Worm (Caenorhabditis elegans): ENCODE results near the gene sams-3.

ce11 chrIV:5896341-5896740, 47.9 kb downstream of the sams-3 start, which contains the start of gene pck-3:
- TF ChIP-seq nhr-12 (tag; optimal IDR thresholded peaks at IDR 0.05) (no peak), alr-1 (tag; optimal IDR thresholded peaks at IDR 0.05) (no peak)
